Fruit fly (Drosophila melanogaster): ENCODE data around the gene CCT6.

CCT6 gene

dm6 chrX:15703720-15704206 is 42.7 kb upstream of the CCT6 start, which contains the start of the genes Pis and Hap40 (continued):
- TF ChIP-seq Ets96B (tag; optimal IDR thresholded peaks at IDR 0.05) (peak; percentile 55), Ets21C (GFP tag; optimal IDR thresholded peaks at IDR 0.05) (peak; percentile 59), CG15336 (GFP tag; IDR thresholded peaks at IDR 0.05) (0 out of 2 replicates have a peak, but pooled peaks have one; percentile 17), vri (GFP tag; optimal IDR thresholded peaks at IDR 0.05) (peak; percentile 22), acj6 (GFP tag; optimal IDR thresholded peaks at IDR 0.05) (peak; percentile 65), ss (GFP tag; optimal IDR thresholded peaks at IDR 0.05) (no peak), CG8632 (GFP tag; optimal IDR thresholded peaks at IDR 0.05) (no peak), Lpt (GFP tag; optimal IDR thresholded peaks at IDR 0.05) (peak; percentile 37), CG11762 (GFP tag; optimal IDR thresholded peaks at IDR 0.05; ENCODE audit: insufficient read depth) (no peak), Eip75B (GFP tag; optimal IDR thresholded peaks at IDR 0.05) (no peak), dsx (GFP tag; optimal IDR thresholded peaks at IDR 0.05; ENCODE audit: poor library complexity, severe bottlenecking) (peak; percentile 56), salr (GFP tag; optimal IDR thresholded peaks at IDR 0.05) (peak in 1 of 2 experiments; percentile 28), lz (GFP tag; optimal IDR thresholded peaks at IDR 0.05) (peak; percentile 78), CG8319 (GFP tag; optimal IDR thresholded peaks at IDR 0.05) (peak; percentile 19), Sox15 (GFP tag; optimal IDR thresholded peaks at IDR 0.05) (peak; percentile 68), eg (GFP tag; IDR thresholded peaks at IDR 0.05) (no peak), Smox (GFP tag; optimal IDR thresholded peaks at IDR 0.05) (peak; percentile 70), esn (GFP tag; optimal IDR thresholded peaks at IDR 0.05) (peak; percentile 67), CG6163 (GFP tag; IDR thresholded peaks at IDR 0.05) (peak; percentile 60; the same call in 2 of the 3 replicates)

DNA sequence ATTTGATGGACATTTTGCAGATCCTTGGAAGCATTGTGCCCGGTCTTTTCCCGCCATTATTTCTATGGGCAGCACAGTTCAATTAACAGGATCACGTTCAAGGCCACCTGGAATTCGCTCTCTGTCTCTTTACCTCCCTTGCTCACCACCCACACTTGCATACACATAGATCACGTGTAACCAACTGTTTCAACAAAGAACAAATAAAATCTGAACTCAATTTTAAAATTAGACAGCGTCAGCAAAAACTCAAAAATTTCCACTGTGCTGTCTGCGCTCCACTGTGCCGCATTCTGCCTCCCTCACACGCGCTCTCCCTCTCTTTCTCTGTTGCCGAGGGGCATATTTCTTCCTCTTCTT is 36.8 kb upstream of the CCT6 start:
- TF ChIP-seq OdsH (GFP tag; optimal IDR thresholded peaks at IDR 0.05) (no peak), CG3032 (tag; optimal IDR thresholded peaks at IDR 0.05) (peak; percentile 9), Hr39 (GFP tag; optimal IDR thresholded peaks at IDR 0.05) (peak; percentile 44), CG6792 (GFP tag; optimal IDR thresholded peaks at IDR 0.05) (peak; percentile 37), Eip75B (GFP tag; optimal IDR thresholded peaks at IDR 0.05) (peak; percentile 36), Eip78C (GFP tag) (peak; percentile 53), Met (GFP tag; optimal IDR thresholded peaks at IDR 0.05) (no peak), Sox14 (GFP tag; optimal IDR thresholded peaks at IDR 0.05) (peak; percentile 33), CG11762 (GFP tag; optimal IDR thresholded peaks at IDR 0.05; ENCODE audit: insufficient read depth) (no peak), lz (GFP tag; optimal IDR thresholded peaks at IDR 0.05) (peak; percentile 6), CG16779 (tag; optimal IDR thresholded peaks at IDR 0.05) (no peak), CG6163 (GFP tag; IDR thresholded peaks at IDR 0.05) (0 out of 3 replicates have a peak, but pooled peaks have one; percentile 30), topi (GFP tag; optimal IDR thresholded peaks at IDR 0.05) (no peak), Ets96B (tag; optimal IDR thresholded peaks at IDR 0.05) (no peak), net (GFP tag; optimal IDR thresholded peaks at IDR 0.05) (no peak), CG11902 (GFP tag; optimal IDR thresholded peaks at IDR 0.05) (peak; percentile 3), svp (GFP tag) (peak; percentile 72), pdm3 (GFP tag; optimal IDR thresholded peaks at IDR 0.05) (no peak), CG3919 (GFP tag; optimal IDR thresholded peaks at IDR 0.05) (peak; percentile 35), CG1621 (tag; optimal IDR thresholded peaks at IDR 0.05) (peak; percentile 28), CG6808 (GFP tag; optimal IDR thresholded peaks at IDR 0.05) (peak; percentile 98), Gug (GFP tag; IDR thresholded peaks at IDR 0.05) (no peak), vri (GFP tag; optimal IDR thresholded peaks at IDR 0.05) (no peak), salr (GFP tag; optimal IDR thresholded peaks at IDR 0.05) (no peak), esn (GFP tag; optimal IDR thresholded peaks at IDR 0.05) (peak; percentile 23), CG10631 (GFP tag; optimal IDR thresholded peaks at IDR 0.05) (no peak), CG8319 (GFP tag; optimal IDR thresholded peaks at IDR 0.05) (peak; percentile 14), achi (GFP tag; optimal IDR thresholded peaks at IDR 0.05) (peak; percentile 37), CG15336 (GFP tag; IDR thresholded peaks at IDR 0.05) (peak; percentile 38; the same call in 1 of the 2 replicates)
